Fruit fly (Drosophila melanogaster) whole organism, embryonic: Measurements from ENCODE around the gene CG33286.

Source experiments
- Atf6 ChIP-seq: fragments of 200-800 bp; sonication (Bioruptor generic); IDR thresholded peaks from 2 replicates; pipeline ENCODE4 v1.3.6; 2022; ENCODE audit warnings: missing biosample characterization, missing genetic modification characterization
- B-H2 ChIP-seq: fragments of 200-800 bp; sonication (Bioruptor generic); optimal IDR thresholded peaks from 2 replicates; lab custom pipeline; 2018; ENCODE audit warnings: missing biosample characterization, mild to moderate bottlenecking, missing genetic modification characterization
- CG11695 ChIP-seq: fragments of 200-800 bp; sonication (Bioruptor generic); IDR thresholded peaks from 3 replicates; pipeline ENCODE4 v1.3.6; 2022; ENCODE audit warnings: missing biosample characterization, missing genetic modification characterization
- CG12219 ChIP-seq: fragments of 200-800 bp; sonication (Bioruptor generic); optimal IDR thresholded peaks from 3 replicates; lab custom pipeline; 2018; ENCODE audit warnings: missing biosample characterization, mild to moderate bottlenecking, missing genetic modification characterization
- CG13894 ChIP-seq: fragments of 200-800 bp; sonication (Bioruptor generic); optimal IDR thresholded peaks from 3 replicates; lab custom pipeline; 2018; ENCODE audit warnings: missing biosample characterization, mild to moderate bottlenecking, missing genetic modification characterization, moderate library complexity
- CG16813 ChIP-seq: fragments of 200-800 bp; sonication (Bioruptor generic); IDR thresholded peaks from 3 replicates; pipeline ENCODE4 v1.3.6; 2022; ENCODE audit warnings: missing biosample characterization, missing genetic modification characterization; ENCODE audit not compliant: partially characterized antibody
- CG17829 ChIP-seq: fragments of 200-800 bp; optimal IDR thresholded peaks from 2 replicates; lab custom pipeline; 2019; ENCODE audit warnings: missing biosample characterization, mild to moderate bottlenecking, missing genetic modification characterization, moderate library complexity
- CG18262 ChIP-seq: fragments of 200-800 bp; optimal IDR thresholded peaks from 3 replicates; lab custom pipeline; 2019; ENCODE audit warnings: missing biosample characterization, mild to moderate bottlenecking, missing genetic modification characterization, moderate library complexity
- CG4360 ChIP-seq: fragments of 200-800 bp; sonication (Bioruptor generic); IDR thresholded peaks from 2 replicates; pipeline ENCODE4 v1.3.6; 2022; ENCODE audit warnings: missing biosample characterization, missing genetic modification characterization
- CG8290 ChIP-seq, 3 experiments: fragments of 200-800 bp; sonication (Bioruptor generic); optimal IDR thresholded peaks; 2 replicates each; lab custom pipeline; 2016 to 2019; ENCODE audit warnings: missing biosample characterization in 3 of 3, missing genetic modification characterization in 3 of 3, mild to moderate bottlenecking in 2 of 3, moderate library complexity in 1 of 3
- CG9215 ChIP-seq: fragments of 200-800 bp; sonication (Bioruptor generic); IDR thresholded peaks from 2 replicates; pipeline ENCODE4 v1.3.6; 2022; ENCODE audit warnings: missing biosample characterization, missing genetic modification characterization
- CG9727 ChIP-seq: fragments of 200-800 bp; sonication (Bioruptor generic); optimal IDR thresholded peaks from 3 replicates; lab custom pipeline; 2017; ENCODE audit warnings: missing biosample characterization, mild to moderate bottlenecking, missing genetic modification characterization
- CTCF ChIP-seq: fragments of 200-800 bp; sonication (Bioruptor generic); optimal IDR thresholded peaks from 2 replicates; lab custom pipeline; 2017; ENCODE audit warnings: missing biosample characterization, mild to moderate bottlenecking, missing genetic modification characterization, moderate library complexity
- CkIIα-i1 ChIP-seq: fragments of 200-800 bp; sonication (Bioruptor generic); IDR thresholded peaks from 2 replicates; pipeline ENCODE4 v1.3.6; 2022; ENCODE audit warnings: missing biosample characterization, missing genetic modification characterization
- D19A ChIP-seq: fragments of 200-800 bp; optimal IDR thresholded peaks from 3 replicates; lab custom pipeline; 2019; ENCODE audit warnings: missing biosample characterization, mild to moderate bottlenecking, missing genetic modification characterization, moderate library complexity
- Dip2 ChIP-seq: fragments of 200-800 bp; sonication (Bioruptor generic); IDR thresholded peaks from 2 replicates; pipeline ENCODE4 v1.3.6; 2022; ENCODE audit warnings: missing biosample characterization, missing genetic modification characterization
- Dll ChIP-seq: fragments of 200-800 bp; sonication (Bioruptor generic); IDR thresholded peaks from 4 replicates; pipeline ENCODE4 v1.3.6; 2022; ENCODE audit warnings: missing biosample characterization, missing genetic modification characterization; ENCODE audit not compliant: partially characterized antibody
- Drgx ChIP-seq: fragments of 200-800 bp; sonication (Bioruptor generic); IDR thresholded peaks from 2 replicates; pipeline ENCODE4 v1.3.6; 2022; ENCODE audit warnings: missing biosample characterization, missing genetic modification characterization
- Elba2 ChIP-seq: fragments of 200-800 bp; sonication (Bioruptor generic); optimal IDR thresholded peaks from 3 replicates; lab custom pipeline; 2016; ENCODE audit warnings: missing biosample characterization, missing genetic modification characterization
- Hand ChIP-seq: fragments of 200-800 bp; sonication (Bioruptor generic); optimal IDR thresholded peaks from 2 replicates; lab custom pipeline; 2017; ENCODE audit warnings: mild to moderate bottlenecking, missing biosample characterization, missing genetic modification reagents, missing genetic modification characterization
- Jarid2 ChIP-seq: fragments of 200-800 bp; sonication (Bioruptor generic); optimal IDR thresholded peaks from 3 replicates; lab custom pipeline; 2017; ENCODE audit warnings: mild to moderate bottlenecking, missing biosample characterization, missing genetic modification reagents, missing genetic modification characterization
- MESR4 ChIP-seq: fragments of 200-800 bp; sonication (Bioruptor generic); optimal IDR thresholded peaks from 2 replicates; lab custom pipeline; 2018; ENCODE audit warnings: missing biosample characterization, mild to moderate bottlenecking, missing genetic modification characterization, moderate library complexity
- Med ChIP-seq: fragments of 200-800 bp; sonication (Bioruptor generic); peaks from one replicate; lab custom pipeline; 2016; ENCODE audit warnings: missing biosample characterization, missing genetic modification characterization, mild to moderate bottlenecking, inconsistent platforms, moderate library complexity
- Myb ChIP-seq: fragments of 200-800 bp; sonication (Bioruptor generic); optimal IDR thresholded peaks from 2 replicates; lab custom pipeline; 2016; ENCODE audit warnings: missing biosample characterization, missing genetic modification characterization
- Nf-YB ChIP-seq: fragments of 200-800 bp; sonication (Bioruptor generic); optimal IDR thresholded peaks from 3 replicates; lab custom pipeline; 2019; ENCODE audit warnings: missing biosample characterization, mild to moderate bottlenecking, missing genetic modification characterization, moderate library complexity
- Opbp ChIP-seq: fragments of 200-800 bp; sonication (Bioruptor generic); IDR thresholded peaks from 3 replicates; pipeline ENCODE4 v1.3.6; 2022; ENCODE audit warnings: missing biosample characterization, missing genetic modification characterization; ENCODE audit not compliant: partially characterized antibody
- Stat92E ChIP-seq, 3 experiments: fragments of >200 bp in 2 of 3; fragments of 200-800 bp in 1 of 3; sonication (Bioruptor generic) in 1 of 3; optimal IDR thresholded peaks; 2 replicates each; lab custom pipeline; 2017 to 2019; ENCODE audit warnings: missing biosample characterization in 3 of 3, missing genetic modification characterization in 3 of 3, mild to moderate bottlenecking in 1 of 3, moderate library complexity in 1 of 3
- al ChIP-seq: fragments of 200-800 bp; sonication (Bioruptor generic); IDR thresholded peaks from 2 replicates; pipeline ENCODE4 v1.3.6; 2022; ENCODE audit warnings: missing biosample characterization, missing genetic modification characterization
- bbx ChIP-seq: fragments of 200-800 bp; sonication (Bioruptor generic); IDR thresholded peaks from 2 replicates; pipeline ENCODE4 v1.3.6; 2022; ENCODE audit warnings: missing biosample characterization, missing genetic modification characterization; ENCODE audit not compliant: partially characterized antibody
- chinmo ChIP-seq: fragments of 200-800 bp; sonication (Bioruptor generic); IDR thresholded peaks from 4 replicates; pipeline ENCODE4 v1.3.6; 2022; ENCODE audit warnings: missing biosample characterization, missing genetic modification characterization; ENCODE audit not compliant: partially characterized antibody
- ci ChIP-seq: fragments of 200-800 bp; sonication (Bioruptor generic); IDR thresholded peaks from 3 replicates; pipeline ENCODE4 v1.3.6; 2022; ENCODE audit warnings: missing biosample characterization, missing genetic modification characterization
- crp ChIP-seq, 2 experiments: fragments of 200-800 bp; sonication (Bioruptor generic); optimal IDR thresholded peaks; 2 replicates in 1 of 2; 3 replicates in 1 of 2; lab custom pipeline; 2017; ENCODE audit warnings: missing biosample characterization in 2 of 2, missing genetic modification characterization in 2 of 2, mild to moderate bottlenecking in 1 of 2, moderate library complexity in 1 of 2
- dysf ChIP-seq: fragments of 200-800 bp; sonication (Bioruptor generic); IDR thresholded peaks from 3 replicates; pipeline ENCODE4 v1.3.6; 2022; ENCODE audit warnings: missing biosample characterization, missing genetic modification characterization
- gcm ChIP-seq: fragments of 200-800 bp; sonication (Bioruptor generic); optimal IDR thresholded peaks from 2 replicates; lab custom pipeline; 2019; ENCODE audit warnings: missing biosample characterization, mild to moderate bottlenecking, missing genetic modification characterization, moderate library complexity
- grau ChIP-seq: fragments of 200-800 bp; optimal IDR thresholded peaks from 3 replicates; lab custom pipeline; 2019; ENCODE audit warnings: missing biosample characterization, mild to moderate bottlenecking, missing genetic modification characterization, moderate library complexity
- gsb-n ChIP-seq: fragments of 200-800 bp; sonication (Bioruptor generic); optimal IDR thresholded peaks from 3 replicates; lab custom pipeline; 2018; ENCODE audit warnings: missing biosample characterization, mild to moderate bottlenecking, missing genetic modification characterization
- insv ChIP-seq, 2 experiments: fragments of 200-800 bp; sonication (Bioruptor generic); optimal IDR thresholded peaks; 3 replicates each; lab custom pipeline; 2016 to 2018; ENCODE audit warnings: missing biosample characterization in 2 of 2, missing genetic modification characterization in 2 of 2
- lov ChIP-seq, 2 experiments: fragments of 200-800 bp in 1 of 2; fragments of >200 bp in 1 of 2; sonication (Bioruptor generic) in 1 of 2; IDR thresholded peaks in 1 of 2; optimal IDR thresholded peaks in 1 of 2; 2 replicates in 1 of 2; 3 replicates in 1 of 2; pipeline versions ENCODE4 v1.3.6 to Lab custom; 2017 to 2022; ENCODE audit warnings: missing biosample characterization in 1 of 2, missing genetic modification characterization in 1 of 2
- odd ChIP-seq: fragments of 200-800 bp; sonication (Bioruptor generic); optimal IDR thresholded peaks from 2 replicates; lab custom pipeline; 2017; ENCODE audit warnings: missing biosample characterization, mild to moderate bottlenecking, missing genetic modification characterization
- p53 ChIP-seq: fragments of 200-800 bp; sonication (Bioruptor generic); optimal IDR thresholded peaks from 2 replicates; lab custom pipeline; 2016; ENCODE audit warnings: missing biosample characterization, missing genetic modification characterization
- pfk ChIP-seq: fragments of 200-800 bp; sonication (Bioruptor generic); optimal IDR thresholded peaks from 2 replicates; lab custom pipeline; 2018; ENCODE audit warnings: missing biosample characterization, mild to moderate bottlenecking, missing genetic modification characterization, moderate library complexity
- psq ChIP-seq: fragments of 200-800 bp; sonication (Bioruptor generic); optimal IDR thresholded peaks from 2 replicates; lab custom pipeline; 2017; ENCODE audit warnings: missing biosample characterization, missing genetic modification characterization
- sens ChIP-seq: fragments of 200-800 bp; sonication (Bioruptor generic); peaks from one replicate; lab custom pipeline; 2016; ENCODE audit warnings: missing biosample characterization, missing genetic modification characterization
- slbo ChIP-seq: fragments of 200-800 bp; sonication (Bioruptor generic); IDR thresholded peaks from 2 replicates; pipeline ENCODE4 v1.3.6; 2022; ENCODE audit warnings: missing biosample characterization, missing genetic modification characterization
- sob ChIP-seq: fragments of 200-800 bp; sonication (Bioruptor generic); IDR thresholded peaks from 2 replicates; pipeline ENCODE4 v1.3.6; 2022; ENCODE audit warnings: missing biosample characterization, missing genetic modification characterization
- unc-4 ChIP-seq: fragments of 200-800 bp; sonication (Bioruptor generic); IDR thresholded peaks from 2 replicates; pipeline ENCODE4 v1.3.6; 2022; ENCODE audit warnings: missing biosample characterization, missing genetic modification characterization; ENCODE audit not compliant: partially characterized antibody

Gene CG33286

DNA sequence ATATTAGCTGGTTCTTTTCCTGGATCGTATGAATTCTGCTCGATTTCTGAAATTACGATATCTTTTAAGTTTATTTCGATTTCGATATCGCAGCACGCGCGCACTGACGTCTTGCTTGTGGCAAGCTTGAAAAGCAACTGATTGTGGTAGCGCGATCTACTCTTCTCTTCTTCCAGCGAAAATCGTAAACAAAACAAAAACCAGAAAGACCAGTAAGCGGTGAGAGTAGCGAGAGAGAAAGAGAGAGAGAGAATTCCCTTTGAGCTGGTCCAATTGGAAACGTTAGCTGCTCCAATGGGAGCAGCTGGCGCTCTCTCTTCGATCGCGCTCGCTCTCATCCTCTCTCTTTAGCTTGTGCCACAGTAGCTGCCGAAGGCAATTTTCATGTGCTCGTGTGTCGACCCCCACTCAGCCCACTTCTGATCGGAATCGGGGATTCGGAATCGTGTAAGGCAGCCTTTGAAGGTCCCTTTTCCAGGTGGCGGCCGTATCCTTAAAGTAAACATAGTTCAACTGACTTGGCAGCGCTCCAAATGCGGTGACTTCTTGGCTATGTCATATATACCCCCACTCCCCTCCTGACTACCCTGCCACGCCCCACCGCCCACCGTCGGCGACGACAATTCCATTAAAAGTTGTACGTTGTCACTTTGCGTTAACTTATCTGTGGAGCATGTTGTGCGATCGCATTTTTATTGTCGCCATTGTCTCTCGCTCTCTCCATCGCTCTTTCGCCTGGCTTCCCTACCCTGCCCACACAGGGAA is 24.9 kb downstream of the CG33286 start, which contains the start of gene fng (continued):
- TF ChIP-seq psq (GFP tag; lab: Kevin White, UChicago) (peak; percentile 71), Med (GFP tag; lab: Kevin White, UChicago) (peak; percentile 49), insv (GFP tag; optimal IDR thresholded peaks at IDR 0.05; lab: Kevin White, UChicago) (peak; percentile 58 to 94), CG17829 (tag; lab: Kevin White, UChicago) (peak; percentile 11), Atf6 (GFP tag; lab: Robert Waterston, UW) (0 out of 2 replicates have a peak, but pooled peaks have one; percentile 18), grau (tag; lab: Kevin White, UChicago) (peak; percentile 7), CG12219 (GFP tag; lab: Kevin White, UChicago) (no peak), CG16813 (GFP tag; lab: Robert Waterston, UW) (0 out of 3 replicates have a peak, but pooled peaks have one; percentile 27), gcm (peak; percentile 23), Nf-YB (GFP tag; lab: Kevin White, UChicago) (peak; percentile 94), gsb-n (peak; percentile 22), lov (optimal IDR thresholded peaks at IDR 0.05; lab: Kevin White, UChicago) (no peak), lov (GFP tag; IDR thresholded peaks at IDR 0.05; lab: Robert Waterston, UW) (0 out of 3 replicates have a peak, but pooled peaks have one; percentile 40), al (GFP tag; lab: Robert Waterston, UW) (0 out of 2 replicates have a peak, but pooled peaks have one; percentile 8), Myb (no peak), Hand (GFP tag; lab: Kevin White, UChicago) (no peak), MESR4 (no peak), Drgx (peak; percentile 21; the same call in 1 of the 2 replicates), CG11695 (peak; percentile 12; the same call in 1 of the 3 replicates), CG18262 (tag; lab: Kevin White, UChicago) (no peak), Jarid2 (GFP tag; lab: Kevin White, UChicago) (peak; percentile 97), CTCF (GFP tag; lab: Kevin White, UChicago) (peak; percentile 10), CG9727 (GFP tag; lab: Kevin White, UChicago) (no peak), CG8290 (GFP tag; optimal IDR thresholded peaks at IDR 0.05; lab: Kevin White, UChicago) (no peak), CG8290 (tag; optimal IDR thresholded peaks at IDR 0.05; lab: Kevin White, UChicago) (peak in 1 of 2 experiments; percentile 8), bbx (GFP tag; lab: Robert Waterston, UW) (peak; percentile 57), Stat92E (GFP tag; optimal IDR thresholded peaks at IDR 0.05; lab: Kevin White, UChicago) (peak in 1 of 3 experiments; percentile 30), B-H2 (no peak), Dip2 (no peak), odd (peak; percentile 47), slbo (GFP tag; lab: Robert Waterston, UW) (0 out of 2 replicates have a peak, but pooled peaks have one; percentile 25), Dll (GFP tag; lab: Robert Waterston, UW) (peak; percentile 67; the same call in 2 of the 4 replicates), Elba2 (GFP tag; lab: Kevin White, UChicago) (peak; percentile 47), D19A (tag; lab: Kevin White, UChicago) (no peak), dysf (GFP tag; lab: Robert Waterston, UW) (no peak), pfk (GFP tag; lab: Kevin White, UChicago) (no peak), p53 (GFP tag; lab: Kevin White, UChicago) (no peak), unc-4 (GFP tag; lab: Robert Waterston, UW) (peak; percentile 55), CG4360 (GFP tag; lab: Robert Waterston, UW) (peak; percentile 42), chinmo (peak; percentile 67; the same call in 1 of the 4 replicates), crp (GFP tag; optimal IDR thresholded peaks at IDR 0.05; lab: Kevin White, UChicago) (no peak), CG9215 (0 out of 2 replicates have a peak, but pooled peaks have one; percentile 31), CG13894 (tag; lab: Kevin White, UChicago) (peak; percentile 46), sob (peak; percentile 18; the same call in 1 of the 2 replicates), CkIIα-i1 (GFP tag; lab: Robert Waterston, UW) (no peak), sens (GFP tag; lab: Kevin White, UChicago) (peak; percentile 44), ci (GFP tag; lab: Robert Waterston, UW) (peak; percentile 56; the same call in 2 of the 3 replicates), Opbp (peak; percentile 19; the same call in 1 of the 3 replicates)
